Worm (Caenorhabditis elegans): Measurements from ENCODE around the gene nhr-94.

- TF ChIP-seq unc-62 (GFP tag; optimal IDR thresholded peaks at IDR 0.05 in 1 of 2) (no peak), unc-62 (tag; optimal IDR thresholded peaks at IDR 0.05) (no peak), nhr-77 (tag; optimal IDR thresholded peaks at IDR 0.05) (no peak), pha-4 (GFP tag; IDR thresholded peaks at IDR 0.05) (no peak), pha-4 (tag; optimal IDR thresholded peaks at IDR 0.05) (no peak), mdt-29 (GFP tag; IDR thresholded peaks at IDR 0.05) (no peak), nhr-76 (tag; optimal IDR thresholded peaks at IDR 0.05) (no peak)
These were observed 46.3 kb downstream of the nhr-94 start, which contains the start of gene F07C4.10 for ce11 chrV:7639787-7640186.
